Worm (Caenorhabditis elegans): ENCODE results near the gene cyp-33C9.

DNA sequence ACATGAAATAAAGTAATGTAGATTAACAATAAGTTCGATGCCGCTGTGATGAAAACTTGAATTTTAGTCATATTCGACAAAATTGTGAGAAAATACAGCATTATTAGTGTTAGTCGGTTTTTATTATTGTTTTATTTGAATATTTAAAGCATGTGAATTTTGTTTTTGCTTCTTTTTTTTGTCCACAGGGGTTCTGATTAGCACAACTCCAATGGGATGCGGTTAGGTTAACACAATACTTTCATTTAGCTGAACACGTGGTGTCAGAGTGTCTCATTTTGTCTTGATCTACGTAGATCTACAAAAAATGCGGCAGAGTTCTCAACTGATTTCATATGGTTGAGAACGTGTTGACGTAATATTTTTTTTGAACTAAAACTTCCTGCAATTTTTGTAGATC lies 25.3 kb downstream of the cyp-33C9 start, which contains the start of gene str-40:
- TF ChIP-seq ama-1 (optimal IDR thresholded peaks at IDR 0.05) (no peak), skn-1 (tag; optimal IDR thresholded peaks at IDR 0.05) (no peak), Y5F2A.4 (GFP tag; optimal IDR thresholded peaks at IDR 0.05) (no peak), D1046.2 (GFP tag; IDR thresholded peaks at IDR 0.05) (no peak), ceh-44 (GFP tag; IDR thresholded peaks at IDR 0.05) (no peak)
